Worm (Caenorhabditis elegans) whole organism, L4 larva: Measurements from ENCODE around the gene C27C12.4.

Source experiments
- nhr-111 ChIP-seq: fragments of 200-800 bp; sonication (Bioruptor generic); optimal IDR thresholded peaks from 2 replicates; lab custom pipeline; 2018; ENCODE audit warnings: mild to moderate bottlenecking, missing genetic modification characterization, missing compliant biosample characterization
- vab-7 ChIP-seq: fragments of 200-800 bp; sonication (Bioruptor generic); IDR thresholded peaks from 2 replicates; pipeline ENCODE4 v1.3.6; 2022; ENCODE audit warnings: missing genetic modification reagents, missing genetic modification characterization, missing compliant biosample characterization

DNA sequence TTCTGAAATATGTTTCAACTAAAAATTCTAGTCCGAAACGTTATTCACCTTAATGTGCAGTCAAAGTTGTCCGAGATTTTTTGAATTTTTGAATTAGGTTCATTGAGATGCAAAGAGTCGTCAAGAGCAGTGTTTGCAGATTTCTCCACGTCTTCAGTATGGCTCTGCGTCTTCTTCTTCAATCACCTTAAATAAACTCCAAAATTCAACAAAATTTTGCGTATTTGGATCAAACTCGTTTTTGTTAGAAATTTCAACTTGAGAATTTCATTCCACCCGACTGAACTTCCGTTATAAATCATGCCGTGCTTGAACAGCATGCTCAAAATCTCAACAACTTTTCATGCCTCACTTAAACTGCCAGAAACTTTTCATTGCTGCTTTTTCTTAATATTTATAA, 41.8 kb upstream of the C27C12.4 start, which contains the start of gene T04C10.3:
- no peak for TF ChIP-seq nhr-111 (GFP tag; lab: Kevin White, UChicago)
- TF ChIP-seq vab-7 = no peak
